Fruit fly (Drosophila melanogaster): ENCODE data around the gene CG14990.
A peak's percentile ranks its signal among the peaks of the same experiment; 100 is the strongest.

CG14990 gene

dm6 chr3L:4044497-4044896 lies 48.5 kb upstream of the CG14990 start (continued):
- TF ChIP-seq btn (GFP tag; optimal IDR thresholded peaks at IDR 0.05), result no peak
- no peak for TF ChIP-seq CG6791 (GFP tag; IDR thresholded peaks at IDR 0.05; ENCODE audit: partially characterized antibody)
- no peak for TF ChIP-seq CG12769 (tag; optimal IDR thresholded peaks at IDR 0.05)
- no peak for TF ChIP-seq sens-2 (GFP tag; IDR thresholded peaks at IDR 0.05)
- TF ChIP-seq CG8290 (GFP tag; optimal IDR thresholded peaks at IDR 0.05), result no peak
- no peak for TF ChIP-seq CG8290 (tag; optimal IDR thresholded peaks at IDR 0.05)
- TF ChIP-seq mirr (GFP tag; optimal IDR thresholded peaks at IDR 0.05), result no peak
- TF ChIP-seq bsh (GFP tag; optimal IDR thresholded peaks at IDR 0.05), result no peak
- TF ChIP-seq ato (GFP tag; IDR thresholded peaks at IDR 0.05; ENCODE audit: partially characterized antibody), result no peak
- no peak for TF ChIP-seq yki (optimal IDR thresholded peaks at IDR 0.05)
- TF ChIP-seq fd64A (GFP tag; optimal IDR thresholded peaks at IDR 0.05), result no peak
- TF ChIP-seq oc (tag; optimal IDR thresholded peaks at IDR 0.05), result peak; percentile 16
- TF ChIP-seq CG11504 (tag; optimal IDR thresholded peaks at IDR 0.05), result peak; percentile 52
- no peak for TF ChIP-seq so (GFP tag; IDR thresholded peaks at IDR 0.05)
- no peak for TF ChIP-seq CG4707 (GFP tag; optimal IDR thresholded peaks at IDR 0.05)
- no peak for TF ChIP-seq pan (optimal IDR thresholded peaks at IDR 0.05)
- TF ChIP-seq pan (GFP tag; optimal IDR thresholded peaks at IDR 0.05 in 1 of 2, IDR thresholded peaks at IDR 0.05 in 1 of 2), result peak in 1 of 2 experiments; percentile 55

dm6 chr3L:4046289-4046688 lies 46.7 kb upstream of the CG14990 start, which contains the start of gene CG1136:
CG1136 (plus strand) TSS chr3L:4046596.
- TF ChIP-seq CG7987 (GFP tag; optimal IDR thresholded peaks at IDR 0.05), result no peak
- peak; percentile 15; the same call in 1 of the 2 replicates for TF ChIP-seq CG13287 (GFP tag; IDR thresholded peaks at IDR 0.05; ENCODE audit: partially characterized antibody)
- TF ChIP-seq Max (GFP tag; optimal IDR thresholded peaks at IDR 0.05), result no peak
- no peak for TF ChIP-seq Sry-β (GFP tag; optimal IDR thresholded peaks at IDR 0.05)
- TF ChIP-seq so (GFP tag; IDR thresholded peaks at IDR 0.05), result no peak
- TF ChIP-seq CG14441 (GFP tag; IDR thresholded peaks at IDR 0.05), result no peak
- TF ChIP-seq CoRest (tag; optimal IDR thresholded peaks at IDR 0.05), result no peak
- no peak for TF ChIP-seq vvl (GFP tag; IDR thresholded peaks at IDR 0.05)
- no peak for TF ChIP-seq kah (GFP tag; optimal IDR thresholded peaks at IDR 0.05)
- TF ChIP-seq zfh1 (GFP tag; IDR thresholded peaks at IDR 0.05), result no peak
- no peak for TF ChIP-seq vnd (GFP tag; IDR thresholded peaks at IDR 0.05; ENCODE audit: partially characterized antibody)
- 0 out of 4 replicates have a peak, but pooled peaks have one; percentile 65 for TF ChIP-seq chinmo (GFP tag; IDR thresholded peaks at IDR 0.05; ENCODE audit: partially characterized antibody)
- TF ChIP-seq dan (GFP tag; IDR thresholded peaks at IDR 0.05), result no peak
- no peak for TF ChIP-seq CG11085 (GFP tag; IDR thresholded peaks at IDR 0.05)
- no peak for TF ChIP-seq CG2120 (GFP tag; optimal IDR thresholded peaks at IDR 0.05)
- no peak for TF ChIP-seq chif (GFP tag; optimal IDR thresholded peaks at IDR 0.05)
- TF ChIP-seq Xbp1 (GFP tag; optimal IDR thresholded peaks at IDR 0.05), result no peak
- no peak for TF ChIP-seq dpn (GFP tag; optimal IDR thresholded peaks at IDR 0.05)
- no peak for TF ChIP-seq unpg (GFP tag; optimal IDR thresholded peaks at IDR 0.05)
- TF ChIP-seq cato (GFP tag; optimal IDR thresholded peaks at IDR 0.05; ENCODE audit: borderline replicate concordance), result no peak
- no peak for TF ChIP-seq CG7745 (tag; optimal IDR thresholded peaks at IDR 0.05)
- TF ChIP-seq Trl (optimal IDR thresholded peaks at IDR 0.05), result no peak
- no peak for TF ChIP-seq Trl (GFP tag; optimal IDR thresholded peaks at IDR 0.05)
- TF ChIP-seq esg (GFP tag; conservative IDR thresholded peaks at IDR 0.05), result no peak
- no peak for TF ChIP-seq dysf (GFP tag; IDR thresholded peaks at IDR 0.05)
- TF ChIP-seq CG13894 (tag; optimal IDR thresholded peaks at IDR 0.05), result peak; percentile 23
- no peak for TF ChIP-seq br (optimal IDR thresholded peaks at IDR 0.05)
- 0 out of 2 replicates have a peak, but pooled peaks have one; percentile 44 for TF ChIP-seq rib (GFP tag; IDR thresholded peaks at IDR 0.05)
- no peak for TF ChIP-seq mld (GFP tag; IDR thresholded peaks at IDR 0.05; ENCODE audit: partially characterized antibody)
- TF ChIP-seq oc (tag; optimal IDR thresholded peaks at IDR 0.05), result peak; percentile 15
- no peak for TF ChIP-seq Hey (tag; optimal IDR thresholded peaks at IDR 0.05)
- no peak for TF ChIP-seq toy (GFP tag; IDR thresholded peaks at IDR 0.05)
- TF ChIP-seq croc (GFP tag; conservative IDR thresholded peaks at IDR 0.05), result no peak
- TF ChIP-seq E2f2 (GFP tag; IDR thresholded peaks at IDR 0.05), result 0 out of 2 replicates have a peak, but pooled peaks have one; percentile 22
- no peak for TF ChIP-seq D19B (GFP tag; optimal IDR thresholded peaks at IDR 0.05)
- TF ChIP-seq tgo (GFP tag; IDR thresholded peaks at IDR 0.05), result no peak
- no peak for TF ChIP-seq CG1603 (tag; optimal IDR thresholded peaks at IDR 0.05)

All from whole organism, embryonic.